Fruit fly (Drosophila melanogaster) whole organism, embryonic: Measurements from ENCODE around the gene cass.

ENCODE experiments used
- CG10147 ChIP-seq: fragments of 200-800 bp; sonication (Bioruptor generic); optimal IDR thresholded peaks from 2 replicates; lab custom pipeline; 2019; ENCODE audit warnings: missing biosample characterization, mild to moderate bottlenecking, missing genetic modification characterization, moderate library complexity
- CG11560 ChIP-seq: fragments of 200-800 bp; sonication (Bioruptor generic); IDR thresholded peaks from 3 replicates; pipeline ENCODE4 v1.3.6; 2022; ENCODE audit warnings: missing biosample characterization, missing genetic modification characterization
- CG1233 ChIP-seq: fragments of 200-800 bp; sonication (Bioruptor generic); optimal IDR thresholded peaks from 4 replicates; lab custom pipeline; 2018; ENCODE audit warnings: missing biosample characterization, mild to moderate bottlenecking, missing genetic modification characterization
- CG13287 ChIP-seq: fragments of 200-800 bp; sonication (Bioruptor generic); IDR thresholded peaks from 2 replicates; pipeline ENCODE4 v1.3.6; 2022; ENCODE audit warnings: missing biosample characterization, missing genetic modification characterization; ENCODE audit not compliant: partially characterized antibody
- CG14014 ChIP-seq: fragments of 200-800 bp; sonication (Bioruptor generic); IDR thresholded peaks from 2 replicates; pipeline ENCODE4 v1.3.6; 2022; ENCODE audit warnings: missing biosample characterization, missing genetic modification characterization
- CG14441 ChIP-seq: fragments of 200-800 bp; sonication (Bioruptor generic); IDR thresholded peaks from 2 replicates; pipeline ENCODE4 v1.3.6; 2022; ENCODE audit warnings: missing biosample characterization, missing genetic modification characterization
- CG1647 ChIP-seq: fragments of 200-800 bp; sonication (Bioruptor generic); optimal IDR thresholded peaks from 3 replicates; lab custom pipeline; 2016; ENCODE audit warnings: missing biosample characterization, missing genetic modification characterization
- CG16813 ChIP-seq: fragments of 200-800 bp; sonication (Bioruptor generic); IDR thresholded peaks from 3 replicates; pipeline ENCODE4 v1.3.6; 2022; ENCODE audit warnings: missing biosample characterization, missing genetic modification characterization; ENCODE audit not compliant: partially characterized antibody
- CG17328 ChIP-seq: fragments of 200-800 bp; sonication (Bioruptor generic); IDR thresholded peaks from 2 replicates; pipeline ENCODE4 v1.3.6; 2022; ENCODE audit warnings: missing biosample characterization, missing genetic modification characterization
- CG17359 ChIP-seq: fragments of 200-800 bp; sonication (Bioruptor generic); optimal IDR thresholded peaks from 3 replicates; lab custom pipeline; 2018; ENCODE audit warnings: missing biosample characterization, mild to moderate bottlenecking, missing genetic modification characterization, moderate library complexity
- CG17385 ChIP-seq: fragments of 200-800 bp; sonication (Bioruptor generic); optimal IDR thresholded peaks from 3 replicates; lab custom pipeline; 2018; ENCODE audit warnings: missing biosample characterization, mild to moderate bottlenecking, missing genetic modification characterization
- CG2199 ChIP-seq: fragments of 200-800 bp; sonication (Bioruptor generic); IDR thresholded peaks from 3 replicates; pipeline ENCODE4 v1.3.6; 2022; ENCODE audit warnings: missing biosample characterization, missing genetic modification characterization
- CG31365 ChIP-seq: fragments of 200-800 bp; sonication (Bioruptor generic); optimal IDR thresholded peaks from 2 replicates; lab custom pipeline; 2018; ENCODE audit warnings: missing biosample characterization, mild to moderate bottlenecking, missing genetic modification characterization
- CG31388 ChIP-seq: fragments of 200-800 bp; sonication (Bioruptor generic); optimal IDR thresholded peaks from 2 replicates; lab custom pipeline; 2016; ENCODE audit warnings: missing biosample characterization, missing genetic modification characterization
- CG32767 ChIP-seq: fragments of 200-800 bp; sonication (Bioruptor generic); IDR thresholded peaks from 2 replicates; pipeline ENCODE4 v1.3.6; 2022; ENCODE audit warnings: missing biosample characterization, missing genetic modification characterization
- CG3407 ChIP-seq: fragments of 200-800 bp; sonication (Bioruptor generic); optimal IDR thresholded peaks from 2 replicates; lab custom pipeline; 2018; ENCODE audit warnings: missing biosample characterization, mild to moderate bottlenecking, missing genetic modification characterization
- CG4854 ChIP-seq: fragments of 200-800 bp; sonication (Bioruptor generic); optimal IDR thresholded peaks from 2 replicates; lab custom pipeline; 2016; ENCODE audit warnings: missing biosample characterization, missing genetic modification characterization, inconsistent platforms
- CG7271 ChIP-seq: fragments of 200-800 bp; sonication (Bioruptor generic); optimal IDR thresholded peaks from 2 replicates; lab custom pipeline; 2018; ENCODE audit warnings: missing biosample characterization, mild to moderate bottlenecking, missing genetic modification characterization, moderate library complexity
- CG7556 ChIP-seq: fragments of 200-800 bp; sonication (Bioruptor generic); optimal IDR thresholded peaks from 2 replicates; lab custom pipeline; 2017; ENCODE audit warnings: missing biosample characterization, mild to moderate bottlenecking, missing genetic modification characterization
- CG8388 ChIP-seq: fragments of 200-800 bp; sonication (Bioruptor generic); optimal IDR thresholded peaks from 2 replicates; lab custom pipeline; 2019; ENCODE audit warnings: missing biosample characterization, mild to moderate bottlenecking, missing genetic modification characterization, moderate library complexity
- CG9727 ChIP-seq: fragments of 200-800 bp; sonication (Bioruptor generic); optimal IDR thresholded peaks from 3 replicates; lab custom pipeline; 2017; ENCODE audit warnings: missing biosample characterization, mild to moderate bottlenecking, missing genetic modification characterization
- Camta ChIP-seq: fragments of 200-800 bp; sonication (Bioruptor generic); optimal IDR thresholded peaks from 2 replicates; lab custom pipeline; 2016; ENCODE audit warnings: missing biosample characterization, missing genetic modification characterization
- CkIIα-i1 ChIP-seq: fragments of 200-800 bp; sonication (Bioruptor generic); IDR thresholded peaks from 2 replicates; pipeline ENCODE4 v1.3.6; 2022; ENCODE audit warnings: missing biosample characterization, missing genetic modification characterization
- D19B ChIP-seq: fragments of 200-800 bp; sonication (Bioruptor generic); optimal IDR thresholded peaks from 2 replicates; lab custom pipeline; 2017; ENCODE audit warnings: missing biosample characterization, mild to moderate bottlenecking, missing genetic modification characterization
- HLH54F ChIP-seq: fragments of 200-800 bp; sonication (Bioruptor generic); optimal IDR thresholded peaks from 3 replicates; lab custom pipeline; 2016; ENCODE audit warnings: missing biosample characterization, missing genetic modification characterization
- Hsf ChIP-seq: fragments of 200-800 bp; sonication (Bioruptor generic); optimal IDR thresholded peaks from 3 replicates; lab custom pipeline; 2016; ENCODE audit warnings: missing biosample characterization, missing genetic modification characterization
- Mad ChIP-seq: fragments of 200-800 bp; sonication (Bioruptor generic); optimal IDR thresholded peaks from 2 replicates; lab custom pipeline; 2016; ENCODE audit warnings: missing biosample characterization, missing genetic modification characterization
- Neu2 ChIP-seq: fragments of 200-800 bp; sonication (Bioruptor generic); optimal IDR thresholded peaks from 3 replicates; lab custom pipeline; 2016; ENCODE audit warnings: missing biosample characterization, missing genetic modification characterization, borderline replicate concordance
- Oaz ChIP-seq: fragments of 200-800 bp; sonication (Bioruptor generic); IDR thresholded peaks from 2 replicates; pipeline ENCODE4 v1.3.6; 2022; ENCODE audit warnings: missing biosample characterization, missing genetic modification characterization
- Oli ChIP-seq: fragments of 200-800 bp; sonication (Bioruptor generic); optimal IDR thresholded peaks from 2 replicates; lab custom pipeline; 2018; ENCODE audit warnings: missing biosample characterization, mild to moderate bottlenecking, missing genetic modification characterization, moderate library complexity
- Pdp1 ChIP-seq, 2 experiments: fragments of 200-800 bp; sonication (Bioruptor generic); optimal IDR thresholded peaks; 3 replicates each; lab custom pipeline; 2016; ENCODE audit warnings: missing biosample characterization in 2 of 2, missing genetic modification characterization in 2 of 2, mild to moderate bottlenecking in 1 of 2, moderate library complexity in 1 of 2
- Ravus ChIP-seq: fragments of 200-800 bp; sonication (Bioruptor generic); IDR thresholded peaks from 2 replicates; pipeline ENCODE4 v1.3.6; 2022; ENCODE audit warnings: missing biosample characterization, missing genetic modification characterization
- Sry-δ ChIP-seq: fragments of 200-800 bp; sonication (Bioruptor generic); optimal IDR thresholded peaks from 2 replicates; lab custom pipeline; 2016; ENCODE audit warnings: missing biosample characterization, missing genetic modification characterization
- ara ChIP-seq: fragments of 200-800 bp; sonication (Bioruptor generic); IDR thresholded peaks from 2 replicates; pipeline ENCODE4 v1.3.6; 2022; ENCODE audit warnings: missing biosample characterization, missing genetic modification characterization
- az2 ChIP-seq: fragments of 200-800 bp; sonication (Bioruptor generic); optimal IDR thresholded peaks from 3 replicates; lab custom pipeline; 2016; ENCODE audit warnings: missing biosample characterization, missing genetic modification characterization
- bcd ChIP-seq: fragments of 200-800 bp; sonication (Bioruptor generic); optimal IDR thresholded peaks from 2 replicates; lab custom pipeline; 2017; ENCODE audit warnings: missing biosample characterization, mild to moderate bottlenecking, missing genetic modification characterization
- chn ChIP-seq: fragments of 200-800 bp; sonication (Bioruptor generic); optimal IDR thresholded peaks from 2 replicates; lab custom pipeline; 2016; ENCODE audit warnings: missing biosample characterization, missing genetic modification characterization
- dan ChIP-seq: fragments of 200-800 bp; sonication (Bioruptor generic); IDR thresholded peaks from 2 replicates; pipeline ENCODE4 v1.3.6; 2022; ENCODE audit warnings: missing biosample characterization, missing genetic modification characterization
- danr ChIP-seq: fragments of 200-800 bp; sonication (Bioruptor generic); IDR thresholded peaks from 2 replicates; pipeline ENCODE4 v1.3.6; 2022; ENCODE audit warnings: missing biosample characterization, missing genetic modification characterization
- dati ChIP-seq: fragments of 200-800 bp; sonication (Bioruptor generic); IDR thresholded peaks from 2 replicates; pipeline ENCODE4 v1.3.6; 2022; ENCODE audit warnings: missing biosample characterization, missing genetic modification characterization
- fru ChIP-seq: fragments of >200 bp; optimal IDR thresholded peaks from 2 replicates; lab custom pipeline; 2017
- gsb ChIP-seq: fragments of 200-800 bp; sonication (Bioruptor generic); IDR thresholded peaks from 2 replicates; pipeline ENCODE4 v1.3.6; 2022; ENCODE audit warnings: missing biosample characterization, missing genetic modification characterization
- gt ChIP-seq: fragments of 200-800 bp; sonication (Bioruptor generic); IDR thresholded peaks from 2 replicates; pipeline ENCODE4 v1.3.6; 2022; ENCODE audit warnings: missing biosample characterization, missing genetic modification characterization
- hb ChIP-seq: fragments of 200-800 bp; sonication (Bioruptor generic); IDR thresholded peaks from 3 replicates; pipeline ENCODE4 v1.3.6; 2022; ENCODE audit warnings: missing biosample characterization, missing genetic modification characterization; ENCODE audit not compliant: partially characterized antibody
- luna ChIP-seq: fragments of 200-800 bp; sonication (Bioruptor generic); optimal IDR thresholded peaks from 2 replicates; lab custom pipeline; 2016; ENCODE audit warnings: missing biosample characterization, missing genetic modification characterization
- pan ChIP-seq, 4 experiments: fragments of >200 bp in 3 of 4; fragments of 200-800 bp in 1 of 4; sonication (Bioruptor generic) in 1 of 4; optimal IDR thresholded peaks in 3 of 4; IDR thresholded peaks in 1 of 4; 2 replicates each; pipeline versions ENCODE4 v1.3.6 to Lab custom; 2017 to 2022; ENCODE audit warnings: missing biosample characterization in 2 of 4, missing genetic modification characterization in 2 of 4, mixed read lengths in 1 of 4
- pum ChIP-seq: fragments of 200-800 bp; sonication (Bioruptor generic); optimal IDR thresholded peaks from 2 replicates; lab custom pipeline; 2016; ENCODE audit warnings: missing biosample characterization, missing genetic modification characterization
- sens ChIP-seq: fragments of 200-800 bp; sonication (Bioruptor generic); peaks from one replicate; lab custom pipeline; 2016; ENCODE audit warnings: missing biosample characterization, missing genetic modification characterization
- slou ChIP-seq: fragments of 200-800 bp; sonication (Bioruptor generic); optimal IDR thresholded peaks from 3 replicates; lab custom pipeline; 2016; ENCODE audit warnings: missing biosample characterization, missing genetic modification characterization
- sr ChIP-seq: fragments of 200-800 bp; sonication (Bioruptor generic); IDR thresholded peaks from 3 replicates; pipeline ENCODE4 v1.3.6; 2022; ENCODE audit warnings: missing biosample characterization, missing genetic modification characterization

The cass gene

DNA sequence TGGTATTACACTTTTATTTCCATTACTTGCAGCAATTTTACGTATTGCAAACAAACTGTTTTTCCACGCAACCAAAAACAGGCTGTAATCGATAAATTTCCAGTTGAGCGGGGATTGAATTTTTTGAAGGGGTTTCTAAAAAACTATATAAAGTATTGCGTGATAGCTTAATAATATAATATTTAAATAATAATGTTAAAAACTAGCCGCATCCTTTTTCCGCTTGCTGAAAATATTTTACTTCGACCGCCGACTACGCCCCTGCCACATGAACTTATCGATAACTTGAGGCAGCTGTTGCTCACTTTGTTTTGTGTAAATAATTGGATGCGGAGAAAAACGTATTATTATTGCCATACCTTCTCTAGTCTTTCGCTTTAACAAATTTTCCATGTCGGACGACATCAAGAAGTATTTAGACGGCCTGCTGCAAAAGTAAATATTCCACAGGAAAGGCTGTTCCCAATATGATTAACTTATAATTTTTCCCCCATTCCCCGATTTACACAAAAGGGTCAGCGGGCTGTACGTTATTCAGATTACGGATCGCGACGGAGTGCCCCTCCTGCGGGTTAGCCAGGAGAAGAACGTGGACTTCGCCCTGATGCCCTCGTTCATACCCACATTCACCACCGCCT is 3.4 kb upstream of the cass start, which contains the start of the genes fws and Lamtor3 (continued):
- TF ChIP-seq gt (GFP tag; lab: Robert Waterston, UW), result peak; percentile 98
- peak; percentile 96 for TF ChIP-seq Ravus (GFP tag; lab: Robert Waterston, UW)
- peak; percentile 99 for TF ChIP-seq CG17328 (GFP tag; lab: Robert Waterston, UW)
- TF ChIP-seq CG13287, result peak; percentile 78
- peak; percentile 11 for TF ChIP-seq luna (GFP tag; lab: Kevin White, UChicago)
- peak; percentile 96 for TF ChIP-seq Mad (GFP tag; lab: Kevin White, UChicago)
- TF ChIP-seq CG7271 (tag; lab: Kevin White, UChicago), result peak; percentile 96
- TF ChIP-seq Sry-δ, result peak; percentile 37
- peak; percentile 80 for TF ChIP-seq CG31365
- peak; percentile 92 for TF ChIP-seq CG11560 (tag; lab: Robert Waterston, UW)
- TF ChIP-seq Oaz (GFP tag; lab: Robert Waterston, UW), result peak; percentile 98
- TF ChIP-seq gsb, result peak; percentile 99
- peak; percentile 92 for TF ChIP-seq chn (GFP tag; lab: Kevin White, UChicago)
- peak; percentile 98 for TF ChIP-seq CG1233 (GFP tag; lab: Kevin White, UChicago)
- TF ChIP-seq CG2199 (GFP tag; lab: Robert Waterston, UW), result peak; percentile 99
- TF ChIP-seq Neu2 (GFP tag; lab: Kevin White, UChicago), result no peak
- peak; percentile 52 for TF ChIP-seq CG16813
- TF ChIP-seq CG8388 (GFP tag; lab: Kevin White, UChicago), result peak; percentile 96
- TF ChIP-seq ara (GFP tag; lab: Robert Waterston, UW), result peak; percentile 99
- no peak for TF ChIP-seq fru (lab: Kevin White, UChicago)
- peak; percentile 97 for TF ChIP-seq slou (GFP tag; lab: Kevin White, UChicago)
- TF ChIP-seq CG14441 (GFP tag; lab: Robert Waterston, UW), result peak; percentile 100
- peak; percentile 98 for TF ChIP-seq az2 (GFP tag; lab: Kevin White, UChicago)
- TF ChIP-seq CG7556 (GFP tag; lab: Kevin White, UChicago), result peak; percentile 97
- TF ChIP-seq CG4854 (GFP tag; lab: Kevin White, UChicago), result peak; percentile 89
- TF ChIP-seq pan (optimal IDR thresholded peaks at IDR 0.05; lab: Kevin White, UChicago), result no peak
- TF ChIP-seq pan (GFP tag; optimal IDR thresholded peaks at IDR 0.05 in 1 of 2, IDR thresholded peaks at IDR 0.05 in 1 of 2), result peak in 1 of 2 experiments; percentile 100
- peak; percentile 99 for TF ChIP-seq CG14014 (GFP tag; lab: Robert Waterston, UW)
- peak; percentile 68 for TF ChIP-seq pum (GFP tag; lab: Kevin White, UChicago)
- TF ChIP-seq CG32767 (GFP tag; lab: Robert Waterston, UW), result peak; percentile 98
- peak; percentile 93 for TF ChIP-seq Hsf (GFP tag; lab: Kevin White, UChicago)
- TF ChIP-seq danr (GFP tag; lab: Robert Waterston, UW), result peak; percentile 97
- TF ChIP-seq Camta (GFP tag; lab: Kevin White, UChicago), result peak; percentile 71
- TF ChIP-seq sens (GFP tag; lab: Kevin White, UChicago), result peak; percentile 97
- peak; percentile 83 for TF ChIP-seq CG1647 (GFP tag; lab: Kevin White, UChicago)
- TF ChIP-seq dan (GFP tag; lab: Robert Waterston, UW), result peak; percentile 97
- TF ChIP-seq sr (GFP tag; lab: Robert Waterston, UW), result peak; percentile 97
- peak; percentile 98 for TF ChIP-seq dati (GFP tag; lab: Robert Waterston, UW)
- TF ChIP-seq CG9727 (GFP tag; lab: Kevin White, UChicago), result peak; percentile 97
- peak; percentile 96 for TF ChIP-seq D19B (GFP tag; lab: Kevin White, UChicago)
- peak; percentile 96 for TF ChIP-seq CG17385 (GFP tag; lab: Kevin White, UChicago)
- peak; percentile 99 for TF ChIP-seq Oli (tag; lab: Kevin White, UChicago)
- peak; percentile 92 for TF ChIP-seq HLH54F (GFP tag; lab: Kevin White, UChicago)
- TF ChIP-seq CG3407, result peak; percentile 97
- peak; percentile 98 for TF ChIP-seq bcd (GFP tag; lab: Kevin White, UChicago)
- peak; percentile 99 for TF ChIP-seq CG17359 (tag; lab: Kevin White, UChicago)
- peak; percentile 96 for TF ChIP-seq CG10147
- peak; percentile 93 for TF ChIP-seq CG31388
- no peak for TF ChIP-seq hb (GFP tag; lab: Robert Waterston, UW)
- TF ChIP-seq CkIIα-i1 (GFP tag; lab: Robert Waterston, UW), result peak; percentile 96
- peak; percentile 83 to 85 for TF ChIP-seq Pdp1 (GFP tag; optimal IDR thresholded peaks at IDR 0.05; lab: Kevin White, UChicago)
